Fruit fly (Drosophila melanogaster) S2 (cell line): Measurements from ENCODE around the gene org-1.

Experiments
- CG8478 ChIP-seq: fragments of >200 bp; optimal IDR thresholded peaks from 2 replicates; lab custom pipeline; 2018
- CTCF ChIP-seq, 2 experiments: fragments of >200 bp; optimal IDR thresholded peaks; 2 replicates each; lab custom pipeline; 2018

- no peak for TF ChIP-seq CTCF (optimal IDR thresholded peaks at IDR 0.05; lab: Kevin White, UChicago)
- TF ChIP-seq CG8478 (lab: Kevin White, UChicago), result no peak
Measured at dm6 chrX:8421449-8421795, 33.4 kb downstream of the org-1 start.
